Worm (Caenorhabditis elegans): ENCODE measurements around the gene Y72A10A.1.
A peak's percentile ranks its signal among the peaks of the same experiment; 100 is the strongest.

Y72A10A.1 gene

DNA sequence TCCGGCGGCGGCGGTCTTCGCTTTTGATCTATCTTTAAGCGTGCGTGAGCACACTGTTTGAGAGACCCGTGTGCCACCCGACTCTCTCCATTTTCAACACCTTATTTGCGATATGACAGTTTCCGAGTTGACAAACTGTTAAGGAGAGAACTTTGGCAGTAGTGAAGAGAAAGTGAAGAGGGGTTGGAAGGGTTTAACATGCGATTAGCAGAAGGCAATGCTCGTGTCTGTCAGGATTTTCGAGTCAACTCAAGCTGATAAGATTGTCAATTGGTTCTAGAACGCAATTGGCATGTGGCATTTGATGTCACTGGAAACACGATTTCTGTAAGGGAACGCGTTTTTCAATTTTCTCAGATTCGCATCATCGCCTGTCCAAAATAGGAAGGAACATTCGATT lies 29.2 kb upstream of the Y72A10A.1 start:
- TF ChIP-seq C06A6.2 (GFP tag; conservative IDR thresholded peaks at IDR 0.05), result no peak
- peak; percentile 30 for TF ChIP-seq nhr-80 (tag; optimal IDR thresholded peaks at IDR 0.05)

DNA sequence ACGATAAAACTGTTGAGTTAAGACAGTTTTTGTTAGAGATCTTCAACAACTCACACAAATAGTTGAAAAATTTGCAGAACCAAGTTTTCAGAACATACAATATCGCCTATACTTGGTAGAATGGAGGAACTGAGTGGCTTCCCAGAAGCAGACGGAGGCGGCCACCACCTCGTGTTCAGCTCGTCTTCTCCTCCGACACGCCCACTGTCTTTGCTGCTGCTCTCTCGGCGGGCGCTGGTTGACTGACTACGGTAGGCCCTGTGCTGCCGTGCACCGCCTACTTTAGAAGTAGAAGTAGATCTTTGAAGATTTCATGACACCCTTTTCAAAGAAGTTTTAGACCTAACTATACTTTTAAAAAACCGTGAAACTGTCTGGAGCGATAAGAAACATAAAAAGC lies 23.9 kb upstream of the Y72A10A.1 start:
- TF ChIP-seq zfh-2 (GFP tag; conservative IDR thresholded peaks at IDR 0.05), result peak; percentile 72
- TF ChIP-seq egrh-3 (GFP tag; IDR thresholded peaks at IDR 0.05), result peak; percentile 27; the same call in 1 of the 2 replicates
- TF ChIP-seq lag-1 (GFP tag; IDR thresholded peaks at IDR 0.05), result no peak

ce11 chrX:6160427-6160826 lies 22.3 kb upstream of the Y72A10A.1 start, which contains the start of gene odd-2:
odd-2 (minus strand) TSS chrX:6160527.
- no peak for TF ChIP-seq lin-40 (tag; optimal IDR thresholded peaks at IDR 0.05)
- no peak for TF ChIP-seq nhr-179 (tag; optimal IDR thresholded peaks at IDR 0.05)
- TF ChIP-seq ceh-40 (GFP tag; IDR thresholded peaks at IDR 0.05), result no peak
- no peak for TF ChIP-seq ztf-22 (GFP tag; optimal IDR thresholded peaks at IDR 0.05)
- TF ChIP-seq B0336.3 (GFP tag; IDR thresholded peaks at IDR 0.05), result no peak
- no peak for TF ChIP-seq snpc-1.3 (tag; optimal IDR thresholded peaks at IDR 0.05; ENCODE audit: insufficient read depth)
- TF ChIP-seq C06A6.2 (GFP tag; conservative IDR thresholded peaks at IDR 0.05), result no peak
- TF ChIP-seq F22D6.2 (tag; optimal IDR thresholded peaks at IDR 0.05), result no peak
- no peak for TF ChIP-seq nhr-90 (tag; optimal IDR thresholded peaks at IDR 0.05)
- TF ChIP-seq xnd-1 (tag; optimal IDR thresholded peaks at IDR 0.05), result no peak
- TF ChIP-seq nhr-120 (GFP tag; IDR thresholded peaks at IDR 0.05), result no peak
- TF ChIP-seq ceh-79 (tag; optimal IDR thresholded peaks at IDR 0.05), result no peak
- no peak for TF ChIP-seq K11D2.4 (GFP tag; IDR thresholded peaks at IDR 0.05)
- TF ChIP-seq let-607 (tag; optimal IDR thresholded peaks at IDR 0.05), result no peak

ce11 chrX:6159562-6159961 lies 21.4 kb upstream of the Y72A10A.1 start:
- no peak for TF ChIP-seq pha-4 (tag; optimal IDR thresholded peaks at IDR 0.05)

DNA sequence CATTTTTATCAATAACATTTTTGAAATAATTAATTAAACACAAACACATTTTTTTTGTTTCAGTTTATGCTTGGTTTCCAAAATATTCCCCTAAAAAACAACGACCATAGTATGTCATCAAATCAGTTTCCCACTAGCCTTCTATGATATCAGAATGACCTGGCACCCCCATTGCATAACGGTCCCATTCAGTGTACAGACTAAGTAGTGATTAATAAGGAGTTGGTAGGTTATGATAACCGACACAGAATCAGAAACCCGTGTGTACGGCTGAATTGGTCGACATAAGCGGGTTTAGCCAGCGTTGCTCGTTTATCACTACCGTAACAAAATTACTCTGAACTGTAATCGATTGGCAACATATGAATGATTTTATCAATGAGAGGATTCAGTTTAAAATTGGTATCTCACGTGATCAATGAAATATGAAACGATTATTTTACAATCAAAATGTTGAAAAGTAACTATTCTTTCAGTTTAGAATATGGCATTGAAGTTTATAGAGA lies 19.3 kb upstream of the Y72A10A.1 start:
- TF ChIP-seq athp-1 (tag; optimal IDR thresholded peaks at IDR 0.05), result no peak
- TF ChIP-seq ceh-27 (GFP tag; optimal IDR thresholded peaks at IDR 0.05), result no peak
- no peak for TF ChIP-seq ztf-3 (GFP tag; optimal IDR thresholded peaks at IDR 0.05)
- no peak for TF ChIP-seq hsf-1 (GFP tag; IDR thresholded peaks at IDR 0.05)
- TF ChIP-seq nhr-179 (tag; optimal IDR thresholded peaks at IDR 0.05), result no peak
- no peak for TF ChIP-seq Y67H2A.10 (GFP tag; conservative IDR thresholded peaks at IDR 0.05)
- TF ChIP-seq F52B5.7 (tag; optimal IDR thresholded peaks at IDR 0.05), result no peak
- TF ChIP-seq F37B4.10 (GFP tag; IDR thresholded peaks at IDR 0.05), result no peak
- TF ChIP-seq lsy-27 (tag; optimal IDR thresholded peaks at IDR 0.05; ENCODE audit: borderline replicate concordance, insufficient read depth), result no peak
- TF ChIP-seq snpc-1.3 (tag; optimal IDR thresholded peaks at IDR 0.05; ENCODE audit: insufficient read depth), result no peak
- no peak for TF ChIP-seq him-1 (tag; optimal IDR thresholded peaks at IDR 0.05)
- TF ChIP-seq D2030.7 (GFP tag; IDR thresholded peaks at IDR 0.05), result no peak
- TF ChIP-seq zim-3 (tag; optimal IDR thresholded peaks at IDR 0.05), result no peak
- TF ChIP-seq aptf-3 (GFP tag; IDR thresholded peaks at IDR 0.05), result no peak
- TF ChIP-seq snpc-3.4 (tag; optimal IDR thresholded peaks at IDR 0.05), result no peak
